Fruit fly (Drosophila melanogaster) S2 (cell line): ENCODE measurements around the gene Efhc1.1.

Experiments used
- CG8478 ChIP-seq: fragments of >200 bp; optimal IDR thresholded peaks from 2 replicates; lab custom pipeline; 2018
- CTCF ChIP-seq, 2 experiments: fragments of >200 bp; optimal IDR thresholded peaks; 2 replicates each; lab custom pipeline; 2018

DNA sequence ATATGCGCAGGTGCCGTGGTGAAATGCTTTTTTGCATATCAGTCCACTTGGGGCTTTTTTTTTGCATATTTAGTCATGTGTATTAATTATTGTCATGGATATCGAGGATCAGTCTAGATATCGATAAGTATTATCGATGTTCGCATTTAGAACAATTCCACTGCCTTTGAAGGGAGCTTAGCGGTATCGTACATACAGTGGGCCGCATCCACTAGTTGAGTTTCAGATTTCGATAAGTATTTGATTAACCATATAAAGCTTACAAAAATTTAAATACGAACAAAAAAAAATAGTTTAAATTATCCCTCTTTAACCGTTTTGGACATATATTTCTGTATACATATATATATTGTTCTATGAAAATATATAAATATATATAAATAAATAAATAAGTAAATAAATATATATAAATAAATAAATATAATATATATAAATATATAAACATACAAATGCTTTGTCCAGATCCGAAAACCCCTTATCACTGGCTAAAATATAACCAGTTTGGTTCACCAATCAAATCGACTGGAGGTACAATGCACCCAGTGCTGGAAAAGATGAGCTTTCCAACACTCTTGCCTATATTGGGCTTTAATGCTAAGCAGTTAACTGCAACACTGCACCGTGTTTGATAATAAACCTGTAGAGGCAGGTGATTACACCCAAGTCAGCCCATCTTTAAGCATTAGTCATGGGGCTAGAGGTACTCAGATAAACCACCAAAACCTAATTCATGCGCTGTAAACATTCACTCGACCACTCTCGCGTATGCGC, 19.6 kb upstream of the Efhc1.1 start:
- TF ChIP-seq CTCF (optimal IDR thresholded peaks at IDR 0.05; lab: Kevin White, UChicago) = no peak
- TF ChIP-seq CG8478 (lab: Kevin White, UChicago) = no peak
